Worm (Caenorhabditis elegans): Measurements from ENCODE around the gene ZK662.5.

ZK662.5 gene

ce11 chrX:15736419-15736818, 15.0 kb downstream of the ZK662.5 start (continued):
- no peak for TF ChIP-seq ceh-82 (tag; optimal IDR thresholded peaks at IDR 0.05)
- peak; percentile 40 for TF ChIP-seq nhr-237 (tag; optimal IDR thresholded peaks at IDR 0.05)
- no peak for TF ChIP-seq unc-39 (tag; optimal IDR thresholded peaks at IDR 0.05)
- TF ChIP-seq lsy-2 (tag; optimal IDR thresholded peaks at IDR 0.05): peak; percentile 44 to 71
- TF ChIP-seq egl-27 (tag; optimal IDR thresholded peaks at IDR 0.05): peak; percentile 34
- TF ChIP-seq sem-4 (tag; optimal IDR thresholded peaks at IDR 0.05): peak; percentile 57
- no peak for TF ChIP-seq F13H6.1 (tag; optimal IDR thresholded peaks at IDR 0.05)
- TF ChIP-seq C34F6.9 (tag; optimal IDR thresholded peaks at IDR 0.05): peak; percentile 32
- TF ChIP-seq sma-3 (GFP tag; optimal IDR thresholded peaks at IDR 0.05): peak; percentile 86
- TF ChIP-seq alr-1 (tag; optimal IDR thresholded peaks at IDR 0.05): no peak
- peak; percentile 85 for TF ChIP-seq nhr-129 (tag; optimal IDR thresholded peaks at IDR 0.05)
- peak; percentile 9 for TF ChIP-seq lin-11 (tag; optimal IDR thresholded peaks at IDR 0.05)
- TF ChIP-seq nhr-25 (tag; optimal IDR thresholded peaks at IDR 0.05): no peak
- TF ChIP-seq unc-62 (GFP tag; optimal IDR thresholded peaks at IDR 0.05): no peak
- TF ChIP-seq aly-2 (tag; optimal IDR thresholded peaks at IDR 0.05): no peak
- peak; percentile 86 for TF ChIP-seq nhr-21 (tag; optimal IDR thresholded peaks at IDR 0.05)
- no peak for TF ChIP-seq nhr-10 (tag; optimal IDR thresholded peaks at IDR 0.05)
- peak in 1 of 2 experiments; percentile 7 for TF ChIP-seq mdl-1 (tag; optimal IDR thresholded peaks at IDR 0.05)
- no peak for TF ChIP-seq zag-1 (tag; optimal IDR thresholded peaks at IDR 0.05)
- no peak for TF ChIP-seq nhr-12 (tag; optimal IDR thresholded peaks at IDR 0.05)
- no peak for TF ChIP-seq ztf-11 (tag; optimal IDR thresholded peaks at IDR 0.05)

DNA sequence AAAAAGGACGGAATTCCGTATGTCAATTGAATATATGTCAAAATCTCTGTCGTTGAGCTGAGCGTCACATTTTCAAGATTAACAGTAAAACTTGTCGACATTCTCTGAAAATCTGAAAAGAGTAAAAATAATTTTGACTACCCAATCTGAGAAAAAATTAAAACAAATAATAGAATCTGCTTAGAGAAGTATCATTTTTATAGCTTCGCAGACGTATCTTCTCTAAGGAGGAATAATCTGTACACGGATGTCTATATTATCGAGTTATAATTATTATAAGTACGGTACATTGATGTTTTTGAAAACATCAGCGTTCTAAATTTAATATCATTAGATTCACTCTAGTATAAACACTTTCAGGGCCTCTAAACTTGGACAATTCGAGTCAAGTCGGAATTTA, 19.1 kb downstream of the ZK662.5 start, which contains the start of gene srg-64:
srg-64 (minus strand) TSS at position 101 of the 400 bp plus-strand sequence.
- TF ChIP-seq blmp-1 (tag; optimal IDR thresholded peaks at IDR 0.05; ENCODE audit: insufficient read depth) (no peak), dmd-4 (tag; optimal IDR thresholded peaks at IDR 0.05) (no peak), mbf-1 (tag; optimal IDR thresholded peaks at IDR 0.05) (no peak), ZK546.5 (tag; optimal IDR thresholded peaks at IDR 0.05) (no peak), skn-1 (tag; optimal IDR thresholded peaks at IDR 0.05) (no peak), F13H6.1 (tag; optimal IDR thresholded peaks at IDR 0.05) (no peak), lin-11 (tag; optimal IDR thresholded peaks at IDR 0.05) (no peak), ztf-4 (tag; optimal IDR thresholded peaks at IDR 0.05) (no peak), zag-1 (tag; optimal IDR thresholded peaks at IDR 0.05) (no peak)

ce11 chrX:15741852-15742251, 20.4 kb downstream of the ZK662.5 start:
- no peak for TF ChIP-seq unc-39 (tag; optimal IDR thresholded peaks at IDR 0.05)
- TF ChIP-seq dmd-4 (tag; optimal IDR thresholded peaks at IDR 0.05): no peak
- TF ChIP-seq nhr-10 (tag; optimal IDR thresholded peaks at IDR 0.05): no peak
- peak; percentile 41 for TF ChIP-seq Y55F3AM.14 (GFP tag; optimal IDR thresholded peaks at IDR 0.05)
- peak; percentile 57 for TF ChIP-seq lin-11 (tag; optimal IDR thresholded peaks at IDR 0.05)
- peak; percentile 13 for TF ChIP-seq C34F6.9 (tag; optimal IDR thresholded peaks at IDR 0.05)
- peak; percentile 49 for TF ChIP-seq snpc-4 (tag; optimal IDR thresholded peaks at IDR 0.05)
- no peak for TF ChIP-seq nhr-21 (tag; optimal IDR thresholded peaks at IDR 0.05)
- peak; percentile 33 to 59 for TF ChIP-seq lsy-2 (tag; optimal IDR thresholded peaks at IDR 0.05)
- TF ChIP-seq mdl-1 (tag; optimal IDR thresholded peaks at IDR 0.05): peak in 1 of 2 experiments; percentile 33
- TF ChIP-seq mbf-1 (tag; optimal IDR thresholded peaks at IDR 0.05): no peak
- TF ChIP-seq ceh-16 (tag; optimal IDR thresholded peaks at IDR 0.05): peak; percentile 8
- peak; percentile 53 for TF ChIP-seq sma-9 (GFP tag; optimal IDR thresholded peaks at IDR 0.05)
- TF ChIP-seq sma-9 (tag; optimal IDR thresholded peaks at IDR 0.05): no peak
- no peak for TF ChIP-seq elt-1 (tag; optimal IDR thresholded peaks at IDR 0.05)
- TF ChIP-seq crh-2 (tag; optimal IDR thresholded peaks at IDR 0.05): peak; percentile 59
- TF ChIP-seq ceh-82 (tag; optimal IDR thresholded peaks at IDR 0.05): no peak
- TF ChIP-seq unc-62 (GFP tag; optimal IDR thresholded peaks at IDR 0.05): no peak
- TF ChIP-seq gmeb-1 (tag; optimal IDR thresholded peaks at IDR 0.05): peak; percentile 57
- TF ChIP-seq F13H6.1 (tag; optimal IDR thresholded peaks at IDR 0.05): peak; percentile 41
- TF ChIP-seq sma-3 (GFP tag; optimal IDR thresholded peaks at IDR 0.05): peak; percentile 39
- TF ChIP-seq fos-1 (tag; optimal IDR thresholded peaks at IDR 0.05): peak; percentile 43
- TF ChIP-seq alr-1 (tag; optimal IDR thresholded peaks at IDR 0.05): no peak
- TF ChIP-seq nhr-129 (tag; optimal IDR thresholded peaks at IDR 0.05): peak; percentile 84
- no peak for TF ChIP-seq ztf-11 (tag; optimal IDR thresholded peaks at IDR 0.05)
- TF ChIP-seq nhr-25 (tag; optimal IDR thresholded peaks at IDR 0.05): no peak
- peak; percentile 63 for TF ChIP-seq unc-55 (GFP tag; optimal IDR thresholded peaks at IDR 0.05)
- TF ChIP-seq lin-13 (GFP tag; optimal IDR thresholded peaks at IDR 0.05): peak; percentile 52
- peak; percentile 2 for TF ChIP-seq zag-1 (tag; optimal IDR thresholded peaks at IDR 0.05)
